Worm (Caenorhabditis elegans) whole organism, L1 larva: ENCODE results near the gene C44H4.6.

Experiments
- C04F5.9 ChIP-seq: sonication (generic microtip); optimal IDR thresholded peaks from 2 replicates; lab custom pipeline; 2016; ENCODE audit warnings: missing genetic modification characterization, missing compliant biosample characterization
- C16A3.4 ChIP-seq: fragments of 150-350 bp; optimal IDR thresholded peaks from 2 replicates; lab custom pipeline; 2014; ENCODE audit warnings: missing biosample characterization, missing genetic modification characterization
- F16B12.6 ChIP-seq: fragments of 150-350 bp; optimal IDR thresholded peaks from 2 replicates; lab custom pipeline; 2014; ENCODE audit warnings: missing biosample characterization, missing genetic modification characterization
- Y116A8C.19 ChIP-seq: sonication (generic microtip); optimal IDR thresholded peaks from 2 replicates; lab custom pipeline; 2016; ENCODE audit warnings: missing compliant biosample characterization, missing genetic modification characterization, borderline replicate concordance
- aly-2 ChIP-seq: fragments of 150-350 bp; optimal IDR thresholded peaks from 2 replicates; lab custom pipeline; 2014; ENCODE audit warnings: missing biosample characterization, missing genetic modification characterization
- ama-1 ChIP-seq: fragments of 150-350 bp; optimal IDR thresholded peaks from 2 replicates; lab custom pipeline; 2014
- blmp-1 ChIP-seq: fragments of 150-350 bp; optimal IDR thresholded peaks from 2 replicates; lab custom pipeline; 2014; ENCODE audit warnings: missing biosample characterization, missing genetic modification characterization
- ceh-63 ChIP-seq: fragments of 200-800 bp; sonication (Bioruptor generic); optimal IDR thresholded peaks from 2 replicates; lab custom pipeline; 2018; ENCODE audit warnings: mild to moderate bottlenecking, missing genetic modification characterization, missing compliant biosample characterization
- ceh-8 ChIP-seq: fragments of 200-800 bp; sonication (Bioruptor generic); optimal IDR thresholded peaks from 2 replicates; lab custom pipeline; 2018; ENCODE audit warnings: mild to moderate bottlenecking, missing genetic modification characterization, moderate library complexity, missing compliant biosample characterization
- ceh-82 ChIP-seq, 3 experiments: fragments of 150-350 bp in 1 of 3; sonication (generic microtip) in 2 of 3; optimal IDR thresholded peaks; 2 replicates each; lab custom pipeline; 2014 to 2017; ENCODE audit warnings: missing biosample characterization in 3 of 3, missing genetic modification characterization in 3 of 3
- ceh-88 ChIP-seq: fragments of 200-800 bp; sonication (Bioruptor generic); IDR thresholded peaks from 2 replicates; pipeline ENCODE4 v1.3.6; 2022; ENCODE audit warnings: missing genetic modification characterization, missing compliant biosample characterization
- dpl-1 ChIP-seq, 3 experiments: fragments of 150-350 bp in 2 of 3; sonication (generic microtip) in 1 of 3; optimal IDR thresholded peaks; 2 replicates each; lab custom pipeline; 2014 to 2017; ENCODE audit warnings: missing biosample characterization in 3 of 3, missing genetic modification characterization in 3 of 3, missing genetic modification reagents in 3 of 3
- dsc-1 ChIP-seq: sonication (generic microtip); optimal IDR thresholded peaks from 2 replicates; lab custom pipeline; 2016; ENCODE audit warnings: mild to moderate bottlenecking, missing genetic modification characterization, missing compliant biosample characterization
- efl-1 ChIP-seq, 4 experiments: fragments of 150-350 bp; optimal IDR thresholded peaks in 3 of 4; peaks in 1 of 4; 1 replicate in 1 of 4; 2 replicates in 3 of 4; lab custom pipeline; 2014; ENCODE audit warnings: missing biosample characterization in 2 of 4, missing genetic modification characterization in 2 of 4, missing genetic modification reagents in 2 of 4
- efl-3 ChIP-seq: fragments of 200-800 bp; sonication (Bioruptor generic); optimal IDR thresholded peaks from 2 replicates; lab custom pipeline; 2018; ENCODE audit warnings: mild to moderate bottlenecking, missing genetic modification characterization, missing compliant biosample characterization
- elt-3 ChIP-seq, 6 experiments: fragments of 150-350 bp in 1 of 6; sonication (generic microtip); optimal IDR thresholded peaks; 2 replicates each; lab custom pipeline; 2017 to 2018; ENCODE audit warnings: missing biosample characterization in 6 of 6, missing genetic modification characterization in 6 of 6, inconsistent platforms in 1 of 6
- fkh-8 ChIP-seq: sonication (generic microtip); optimal IDR thresholded peaks from 2 replicates; lab custom pipeline; 2016; ENCODE audit warnings: mild to moderate bottlenecking, missing genetic modification characterization, missing compliant biosample characterization
- grh-1 ChIP-seq: fragments of 200-800 bp; sonication (Bioruptor generic); IDR thresholded peaks from 2 replicates; pipeline ENCODE4 v1.3.6; 2022; ENCODE audit warnings: missing genetic modification reagents, missing genetic modification characterization, missing compliant biosample characterization
- irx-1 ChIP-seq: sonication (generic microtip); optimal IDR thresholded peaks from 2 replicates; lab custom pipeline; 2016; ENCODE audit warnings: missing genetic modification characterization, missing compliant biosample characterization
- isw-1 ChIP-seq: fragments of 200-800 bp; sonication (Bioruptor generic); IDR thresholded peaks from 2 replicates; pipeline ENCODE4 v1.3.6; 2022; ENCODE audit warnings: missing genetic modification characterization, missing compliant biosample characterization
- lin-13 ChIP-seq: fragments of 150-350 bp; optimal IDR thresholded peaks from 2 replicates; lab custom pipeline; 2014; ENCODE audit warnings: missing biosample characterization, missing genetic modification reagents, missing genetic modification characterization
- lin-14 ChIP-seq: fragments of 200-800 bp; sonication (Bioruptor generic); optimal IDR thresholded peaks from 2 replicates; lab custom pipeline; 2018; ENCODE audit warnings: mild to moderate bottlenecking, missing genetic modification characterization, moderate library complexity, missing compliant biosample characterization
- lin-15B ChIP-seq: fragments of 150-350 bp; sonication (generic microtip); optimal IDR thresholded peaks from 3 replicates; lab custom pipeline; 2014; ENCODE audit warnings: missing biosample characterization, missing genetic modification characterization
- lin-35 ChIP-seq, 2 experiments: fragments of 150-350 bp; optimal IDR thresholded peaks; 2 replicates each; lab custom pipeline; 2014; ENCODE audit warnings: missing biosample characterization in 2 of 2, missing genetic modification characterization in 2 of 2, missing genetic modification reagents in 2 of 2
- lir-3 ChIP-seq: sonication (generic microtip); optimal IDR thresholded peaks from 2 replicates; lab custom pipeline; 2016; ENCODE audit warnings: mild to moderate bottlenecking, missing genetic modification characterization, moderate library complexity, missing compliant biosample characterization; ENCODE audit not compliant: poor library complexity
- lsy-2 ChIP-seq, 2 experiments: fragments of 150-350 bp; optimal IDR thresholded peaks; 2 replicates each; lab custom pipeline; 2014; ENCODE audit warnings: missing biosample characterization in 2 of 2, missing genetic modification characterization in 2 of 2
- mdl-1 ChIP-seq, 2 experiments: fragments of 150-350 bp; optimal IDR thresholded peaks; 2 replicates each; lab custom pipeline; 2014 to 2017; ENCODE audit warnings: missing biosample characterization in 2 of 2, missing genetic modification characterization in 2 of 2, inconsistent platforms in 1 of 2
- mef-2 ChIP-seq: fragments of 150-350 bp; optimal IDR thresholded peaks from 2 replicates; lab custom pipeline; 2014; ENCODE audit warnings: missing biosample characterization, missing genetic modification characterization
- mep-1 ChIP-seq: fragments of 150-350 bp; optimal IDR thresholded peaks from 2 replicates; lab custom pipeline; 2014; ENCODE audit warnings: missing biosample characterization, missing genetic modification characterization
- nhr-12 ChIP-seq: sonication (generic microtip); optimal IDR thresholded peaks from 2 replicates; lab custom pipeline; 2017; ENCODE audit warnings: missing biosample characterization, missing genetic modification characterization
- nhr-19 ChIP-seq: fragments of 200-800 bp; sonication (Bioruptor generic); conservative IDR thresholded peaks from 2 replicates; pipeline ENCODE4 v1.3.6; 2022; ENCODE audit warnings: missing genetic modification characterization, missing compliant biosample characterization
- nhr-20 ChIP-seq: sonication (generic microtip); optimal IDR thresholded peaks from 2 replicates; lab custom pipeline; 2016; ENCODE audit warnings: mild to moderate bottlenecking, missing genetic modification characterization, missing compliant biosample characterization
- nhr-237 ChIP-seq: fragments of 150-350 bp; optimal IDR thresholded peaks from 2 replicates; lab custom pipeline; 2014; ENCODE audit warnings: missing biosample characterization, missing genetic modification characterization
- nhr-47 ChIP-seq: sonication (generic microtip); optimal IDR thresholded peaks from 2 replicates; lab custom pipeline; 2016; ENCODE audit warnings: mild to moderate bottlenecking, missing genetic modification characterization, moderate library complexity, missing compliant biosample characterization
- nhr-71 ChIP-seq: sonication (generic microtip); optimal IDR thresholded peaks from 2 replicates; lab custom pipeline; 2016; ENCODE audit warnings: mild to moderate bottlenecking, missing genetic modification characterization, moderate library complexity, missing compliant biosample characterization
- nhr-77 ChIP-seq: fragments of 150-350 bp; optimal IDR thresholded peaks from 2 replicates; lab custom pipeline; 2014; ENCODE audit warnings: missing biosample characterization, missing genetic modification characterization
- nhr-84 ChIP-seq: sonication (generic microtip); optimal IDR thresholded peaks from 2 replicates; lab custom pipeline; 2017; ENCODE audit warnings: missing biosample characterization, missing genetic modification characterization
- nhr-85 ChIP-seq: sonication (generic microtip); peaks from one replicate; lab custom pipeline; 2016; ENCODE audit warnings: missing genetic modification characterization, inconsistent platforms, missing compliant biosample characterization
- nhr-90 ChIP-seq: sonication (generic microtip); optimal IDR thresholded peaks from 2 replicates; lab custom pipeline; 2016; ENCODE audit warnings: mild to moderate bottlenecking, missing genetic modification characterization, missing compliant biosample characterization; ENCODE audit not compliant: poor library complexity
- rnt-1 ChIP-seq: sonication (generic microtip); optimal IDR thresholded peaks from 2 replicates; lab custom pipeline; 2016; ENCODE audit warnings: mild to moderate bottlenecking, missing genetic modification characterization, moderate library complexity, missing compliant biosample characterization
- snpc-4 ChIP-seq: fragments of 150-350 bp; optimal IDR thresholded peaks from 2 replicates; lab custom pipeline; 2014; ENCODE audit warnings: missing biosample characterization, missing genetic modification characterization
- snu-23 ChIP-seq: sonication (generic microtip); optimal IDR thresholded peaks from 2 replicates; lab custom pipeline; 2016; ENCODE audit warnings: missing genetic modification characterization, missing compliant biosample characterization
- sox-4 ChIP-seq: sonication (generic microtip); optimal IDR thresholded peaks from 2 replicates; lab custom pipeline; 2016; ENCODE audit warnings: missing genetic modification characterization, missing compliant biosample characterization
- swsn-7 ChIP-seq: sonication (generic microtip); optimal IDR thresholded peaks from 2 replicates; lab custom pipeline; 2016; ENCODE audit warnings: missing genetic modification characterization, missing compliant biosample characterization
- tbx-2 ChIP-seq: sonication (generic microtip); optimal IDR thresholded peaks from 2 replicates; lab custom pipeline; 2016; ENCODE audit warnings: missing genetic modification characterization, missing compliant biosample characterization
- unc-30 ChIP-seq: sonication (generic microtip); optimal IDR thresholded peaks from 2 replicates; lab custom pipeline; 2017; ENCODE audit warnings: missing biosample characterization, missing genetic modification characterization
- unc-86 ChIP-seq: sonication (generic microtip); optimal IDR thresholded peaks from 2 replicates; lab custom pipeline; 2016; ENCODE audit warnings: missing genetic modification characterization, missing compliant biosample characterization
- unc-98 ChIP-seq: fragments of 200-800 bp; sonication (Bioruptor generic); IDR thresholded peaks from 2 replicates; pipeline ENCODE4 v1.3.6; 2022; ENCODE audit warnings: missing genetic modification characterization, missing compliant biosample characterization
- vab-15 ChIP-seq: sonication (generic microtip); optimal IDR thresholded peaks from 2 replicates; lab custom pipeline; 2017; ENCODE audit warnings: missing genotype, mild to moderate bottlenecking, missing genetic modification characterization, missing compliant biosample characterization
- xbp-1 ChIP-seq: sonication (generic microtip); optimal IDR thresholded peaks from 2 replicates; lab custom pipeline; 2016; ENCODE audit warnings: missing genetic modification characterization, missing compliant biosample characterization
- ztf-11 ChIP-seq, 2 experiments: sonication (generic microtip); optimal IDR thresholded peaks; 2 replicates each; lab custom pipeline; 2016 to 2017; ENCODE audit warnings: missing genetic modification characterization in 2 of 2, missing biosample characterization in 1 of 2, missing compliant biosample characterization in 1 of 2
- ztf-4 ChIP-seq: fragments of 150-350 bp; optimal IDR thresholded peaks from 2 replicates; lab custom pipeline; 2014; ENCODE audit warnings: missing biosample characterization, missing genetic modification characterization

C44H4.6 gene

ce11 chrX:14561416-14561973 is 37.6 kb downstream of the C44H4.6 start:
- TF ChIP-seq mef-2 (tag; lab: Kevin White, UChicago): no peak
- peak; percentile 75 for TF ChIP-seq ztf-4
- peak; percentile 23 to 75 for TF ChIP-seq lsy-2 (tag; optimal IDR thresholded peaks at IDR 0.05; lab: Kevin White, UChicago)
- TF ChIP-seq C16A3.4 (tag; lab: Kevin White, UChicago): peak; percentile 47
- TF ChIP-seq blmp-1: peak; percentile 50
- TF ChIP-seq rnt-1 (tag; lab: Kevin White, UChicago): peak; percentile 84
- no peak for TF ChIP-seq efl-3
- peak; percentile 44 for TF ChIP-seq mep-1 (tag; lab: Kevin White, UChicago)
- TF ChIP-seq nhr-12 (tag; lab: Kevin White, UChicago): no peak
- peak; percentile 15 for TF ChIP-seq lir-3 (tag; lab: Kevin White, UChicago)
- TF ChIP-seq lin-35 (GFP tag; optimal IDR thresholded peaks at IDR 0.05; lab: Kevin White, UChicago): peak in 1 of 2 experiments; percentile 4
- no peak for TF ChIP-seq ceh-8 (GFP tag; lab: Kevin White, UChicago)
- 0 out of 2 replicates have a peak, but pooled peaks have one; percentile 27 for TF ChIP-seq grh-1
- TF ChIP-seq nhr-47: peak; percentile 76
- no peak for TF ChIP-seq ztf-11 (tag; optimal IDR thresholded peaks at IDR 0.05; lab: Kevin White, UChicago)
- no peak for TF ChIP-seq C04F5.9
- peak; percentile 22 for TF ChIP-seq nhr-90
- peak; percentile 87 for TF ChIP-seq nhr-85 (tag; lab: Kevin White, UChicago)
- TF ChIP-seq fkh-8 (tag; lab: Kevin White, UChicago): peak; percentile 83
- TF ChIP-seq vab-15: no peak
- TF ChIP-seq efl-1 (optimal IDR thresholded peaks at IDR 0.05; lab: Kevin White, UChicago): peak in 1 of 2 experiments; percentile 22
- TF ChIP-seq efl-1 (GFP tag; optimal IDR thresholded peaks at IDR 0.05 in 1 of 2; lab: Kevin White, UChicago): no peak
- peak; percentile 75 for TF ChIP-seq nhr-19 (GFP tag; lab: Robert Waterston, UW)
- TF ChIP-seq nhr-20: peak; percentile 80
- no peak for TF ChIP-seq snpc-4
- TF ChIP-seq nhr-77 (tag; lab: Kevin White, UChicago): peak; percentile 57
- TF ChIP-seq nhr-84: no peak
- no peak for TF ChIP-seq ama-1 (lab: Kevin White, UChicago)
- peak in 4 of 6 experiments; percentile 1 to 51 (median 41) for TF ChIP-seq elt-3 (tag; optimal IDR thresholded peaks at IDR 0.05; lab: Kevin White, UChicago)
- TF ChIP-seq lin-13 (GFP tag; lab: Kevin White, UChicago): no peak
- TF ChIP-seq F16B12.6 (tag; lab: Kevin White, UChicago): no peak
- no peak for TF ChIP-seq sox-4 (tag; lab: Kevin White, UChicago)
- TF ChIP-seq swsn-7: peak; percentile 65
- peak; percentile 7 for TF ChIP-seq irx-1 (tag; lab: Kevin White, UChicago)
- peak; percentile 41 for TF ChIP-seq xbp-1 (tag; lab: Kevin White, UChicago)
- peak; percentile 85 for TF ChIP-seq tbx-2 (tag; lab: Kevin White, UChicago)
- no peak for TF ChIP-seq lin-15B (tag; lab: Kevin White, UChicago)
- peak in 1 of 3 experiments; percentile 45 for TF ChIP-seq ceh-82 (tag; optimal IDR thresholded peaks at IDR 0.05; lab: Kevin White, UChicago)
- TF ChIP-seq nhr-71 (tag; lab: Kevin White, UChicago): peak; percentile 95
- no peak for TF ChIP-seq ceh-88 (GFP tag; lab: Robert Waterston, UW)
- peak; percentile 38 for TF ChIP-seq dsc-1 (tag; lab: Kevin White, UChicago)
- TF ChIP-seq aly-2 (tag; lab: Kevin White, UChicago): no peak
- peak; percentile 97 for TF ChIP-seq lin-14 (GFP tag; lab: Kevin White, UChicago)
- 0 out of 2 replicates have a peak, but pooled peaks have one; percentile 37 for TF ChIP-seq unc-98 (GFP tag; lab: Robert Waterston, UW)
- TF ChIP-seq snu-23 (GFP tag; lab: Kevin White, UChicago): peak; percentile 68
- TF ChIP-seq ceh-63: no peak
- no peak for TF ChIP-seq nhr-237 (tag; lab: Kevin White, UChicago)
- peak; percentile 32 for TF ChIP-seq isw-1
- peak in 1 of 2 experiments; percentile 44 for TF ChIP-seq mdl-1 (tag; optimal IDR thresholded peaks at IDR 0.05; lab: Kevin White, UChicago)
- TF ChIP-seq dpl-1 (GFP tag; optimal IDR thresholded peaks at IDR 0.05; lab: Kevin White, UChicago): no peak
- TF ChIP-seq unc-86 (tag; lab: Kevin White, UChicago): peak; percentile 61
- TF ChIP-seq Y116A8C.19 (tag; lab: Kevin White, UChicago): no peak
- TF ChIP-seq unc-30 (tag; lab: Kevin White, UChicago): no peak
